Worm (Caenorhabditis elegans): ENCODE data around the gene ceph-41.

- TF ChIP-seq ztf-11 (tag; optimal IDR thresholded peaks at IDR 0.05), result no peak
- TF ChIP-seq elt-3 (tag; optimal IDR thresholded peaks at IDR 0.05), result no peak
- no peak for TF ChIP-seq ceh-82 (tag; optimal IDR thresholded peaks at IDR 0.05)
- no peak for TF ChIP-seq ZK546.5 (tag; optimal IDR thresholded peaks at IDR 0.05)
- TF ChIP-seq unc-39 (tag; optimal IDR thresholded peaks at IDR 0.05), result no peak
- TF ChIP-seq fos-1 (tag; optimal IDR thresholded peaks at IDR 0.05), result no peak
- TF ChIP-seq mab-5 (tag; optimal IDR thresholded peaks at IDR 0.05), result no peak
- no peak for TF ChIP-seq nhr-237 (tag; optimal IDR thresholded peaks at IDR 0.05)
These were observed 32.1 kb downstream of the ceph-41 start, which contains the start of gene faah-1 for ce11 chrIV:8159087-8159486.
